Worm (Caenorhabditis elegans) whole organism, L4/young adult: ENCODE data around the gene ain-1.

ENCODE experiments used
- W03F9.2 ChIP-seq: fragments of 150-350 bp; optimal IDR thresholded peaks from 2 replicates; lab custom pipeline; 2014; ENCODE audit warnings: missing biosample characterization, missing genetic modification characterization
- him-1 ChIP-seq: sonication (generic microtip); optimal IDR thresholded peaks from 2 replicates; lab custom pipeline; 2016; ENCODE audit warnings: missing genotype, missing genetic modification reagents, missing genetic modification characterization, missing compliant biosample characterization

- TF ChIP-seq him-1 (tag; lab: Kevin White, UChicago) (no peak), W03F9.2 (no peak)
Observed at ce11 chrX:16618727-16619126, 5.5 kb downstream of the ain-1 start.
